Fruit fly (Drosophila melanogaster): ENCODE results near the gene Pfdn5.

The Pfdn5 gene

dm6 chr3R:22468829-22469487 lies 17.9 kb upstream of the Pfdn5 start (continued):
- TF ChIP-seq pita (GFP tag; optimal IDR thresholded peaks at IDR 0.05) (no peak), CG6765 (GFP tag; optimal IDR thresholded peaks at IDR 0.05) (peak; percentile 82), aop (GFP tag; IDR thresholded peaks at IDR 0.05) (peak; percentile 69; the same call in 1 of the 2 replicates), danr (GFP tag; IDR thresholded peaks at IDR 0.05) (peak; percentile 61; the same call in 1 of the 2 replicates), CG10654 (GFP tag; optimal IDR thresholded peaks at IDR 0.05) (peak; percentile 77), CG9727 (GFP tag; optimal IDR thresholded peaks at IDR 0.05) (peak; percentile 80), CG7928 (GFP tag; optimal IDR thresholded peaks at IDR 0.05) (peak; percentile 41), CG13624 (GFP tag; optimal IDR thresholded peaks at IDR 0.05) (peak; percentile 89), dm (GFP tag; optimal IDR thresholded peaks at IDR 0.05) (peak; percentile 67), CG1602 (GFP tag; optimal IDR thresholded peaks at IDR 0.05) (peak; percentile 75), NK7.1 (GFP tag; optimal IDR thresholded peaks at IDR 0.05) (peak; percentile 77), CG7357 (GFP tag; IDR thresholded peaks at IDR 0.05) (peak; percentile 69; the same call in 2 of the 3 replicates), CG4707 (GFP tag; optimal IDR thresholded peaks at IDR 0.05) (peak; percentile 56), Doc3 (GFP tag; IDR thresholded peaks at IDR 0.05; ENCODE audit: partially characterized antibody) (no peak), kay (GFP tag; optimal IDR thresholded peaks at IDR 0.05) (peak; percentile 79), wek (GFP tag; optimal IDR thresholded peaks at IDR 0.05) (peak; percentile 52), Xrp1 (GFP tag; IDR thresholded peaks at IDR 0.05) (peak; percentile 83), knrl (GFP tag; IDR thresholded peaks at IDR 0.05; ENCODE audit: partially characterized antibody) (no peak), ase (GFP tag; IDR thresholded peaks at IDR 0.05) (peak; percentile 72; the same call in 2 of the 3 replicates), sug (tag; optimal IDR thresholded peaks at IDR 0.05) (peak; percentile 86), Hsf (GFP tag; optimal IDR thresholded peaks at IDR 0.05) (peak; percentile 83), CG10543 (GFP tag; optimal IDR thresholded peaks at IDR 0.05) (peak; percentile 86), D19A (tag; optimal IDR thresholded peaks at IDR 0.05) (peak; percentile 79), CG14667 (GFP tag; IDR thresholded peaks at IDR 0.05) (peak; percentile 82), cas (GFP tag; IDR thresholded peaks at IDR 0.05) (peak; percentile 78), CG18476 (GFP tag; optimal IDR thresholded peaks at IDR 0.05) (peak; percentile 81), Abd-B (GFP tag; optimal IDR thresholded peaks at IDR 0.05) (peak; percentile 83), gfzf (GFP tag; optimal IDR thresholded peaks at IDR 0.05) (no peak), CG1024 (GFP tag; IDR thresholded peaks at IDR 0.05) (peak; percentile 61), stwl (tag; optimal IDR thresholded peaks at IDR 0.05) (no peak), CG4404 (GFP tag; IDR thresholded peaks at IDR 0.05) (peak; percentile 46), pfk (GFP tag; optimal IDR thresholded peaks at IDR 0.05) (no peak), croc (GFP tag; conservative IDR thresholded peaks at IDR 0.05) (peak; percentile 66), ATbp (GFP tag; optimal IDR thresholded peaks at IDR 0.05) (peak; percentile 86), tap (tag; optimal IDR thresholded peaks at IDR 0.05) (peak; percentile 75), Optix (GFP tag; IDR thresholded peaks at IDR 0.05) (peak; percentile 81), ac (GFP tag; optimal IDR thresholded peaks at IDR 0.05) (no peak), Taf1 (GFP tag; IDR thresholded peaks at IDR 0.05) (peak; percentile 54; the same call in 1 of the 2 replicates), Rfx (GFP tag; IDR thresholded peaks at IDR 0.05) (peak; percentile 90), HHEX (GFP tag; optimal IDR thresholded peaks at IDR 0.05) (peak; percentile 90), CG4854 (GFP tag; optimal IDR thresholded peaks at IDR 0.05) (no peak), ato (GFP tag; IDR thresholded peaks at IDR 0.05; ENCODE audit: partially characterized antibody) (no peak), sd (tag; optimal IDR thresholded peaks at IDR 0.05) (peak; percentile 94), Hr3 (GFP tag; optimal IDR thresholded peaks at IDR 0.05) (peak; percentile 84), CG2199 (GFP tag; IDR thresholded peaks at IDR 0.05) (no peak), CG8281 (tag; optimal IDR thresholded peaks at IDR 0.05) (peak; percentile 72), CG15073 (GFP tag; optimal IDR thresholded peaks at IDR 0.05) (no peak), gcm2 (GFP tag; optimal IDR thresholded peaks at IDR 0.05) (peak; percentile 67), cad (GFP tag; optimal IDR thresholded peaks at IDR 0.05) (no peak), amos (GFP tag; IDR thresholded peaks at IDR 0.05; ENCODE audit: partially characterized antibody) (no peak)

All from whole organism, embryonic.